Worm (Caenorhabditis elegans): ENCODE measurements around the gene F28H7.7.

DNA sequence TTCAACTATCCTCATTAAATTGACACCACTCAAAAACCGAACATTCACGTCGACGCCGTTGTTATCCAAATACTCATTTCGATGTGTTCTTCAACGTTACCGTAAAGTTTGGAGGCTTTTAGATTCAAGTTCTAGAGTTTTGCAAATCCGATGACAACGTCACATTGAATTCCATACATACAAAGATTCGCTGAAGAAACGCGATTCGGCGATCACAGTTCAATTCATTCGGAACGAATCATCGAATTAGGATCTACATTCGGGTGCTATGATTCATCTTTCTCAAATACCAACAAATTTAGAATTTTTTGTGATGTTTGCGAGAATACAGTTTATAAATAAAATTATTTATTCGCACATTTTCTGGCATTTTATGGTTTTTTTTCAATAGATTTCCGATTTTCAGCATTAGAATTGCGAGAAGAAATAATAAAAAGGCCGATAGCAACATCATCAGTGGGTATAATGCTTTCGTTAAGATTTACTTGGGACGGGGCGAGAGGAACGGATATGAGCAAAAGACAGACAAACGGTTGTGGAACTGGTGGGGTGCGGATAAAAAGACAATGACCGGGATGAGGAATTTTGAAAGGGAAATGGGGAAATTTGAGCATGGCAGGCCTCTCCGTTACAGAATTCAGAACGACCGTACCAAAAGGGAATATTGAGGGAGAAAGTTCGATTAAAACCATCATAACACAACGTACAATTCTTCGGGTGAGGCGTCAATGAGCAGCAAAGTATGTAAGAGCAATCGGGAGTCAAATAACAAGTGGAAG is 41.9 kb downstream of the F28H7.7 start:
- no peak for TF ChIP-seq elt-3 (tag; optimal IDR thresholded peaks at IDR 0.05)
- TF ChIP-seq nhr-237 (tag; optimal IDR thresholded peaks at IDR 0.05): no peak
- TF ChIP-seq elt-1 (tag; optimal IDR thresholded peaks at IDR 0.05; ENCODE audit: borderline replicate concordance, insufficient read depth): no peak
- no peak for TF ChIP-seq lsy-2 (tag; optimal IDR thresholded peaks at IDR 0.05)
- no peak for TF ChIP-seq M03D4.4 (tag; optimal IDR thresholded peaks at IDR 0.05)
- no peak for TF ChIP-seq nhr-12 (tag; optimal IDR thresholded peaks at IDR 0.05)
- no peak for TF ChIP-seq unc-62 (GFP tag; optimal IDR thresholded peaks at IDR 0.05)
- no peak for TF ChIP-seq cnd-1 (tag; optimal IDR thresholded peaks at IDR 0.05)
- TF ChIP-seq nhr-28 (tag; optimal IDR thresholded peaks at IDR 0.05): no peak
- no peak for TF ChIP-seq ces-1 (GFP tag; optimal IDR thresholded peaks at IDR 0.05)
- TF ChIP-seq hlh-1 (tag; optimal IDR thresholded peaks at IDR 0.05): no peak
- TF ChIP-seq ham-2 (GFP tag; optimal IDR thresholded peaks at IDR 0.05): no peak
- TF ChIP-seq mab-5 (tag; optimal IDR thresholded peaks at IDR 0.05): no peak
